Worm (Caenorhabditis elegans) whole organism, mixed stage, embryonic: ENCODE data around the gene F09G8.10.

ENCODE experiments used
- cnd-1 ChIP-seq: fragments of 200-800 bp; sonication (Bioruptor generic); optimal IDR thresholded peaks from 2 replicates; lab custom pipeline; 2018; ENCODE audit warnings: mild to moderate bottlenecking, missing genetic modification characterization, missing compliant biosample characterization
- hlh-1 ChIP-seq: fragments of 150-350 bp; optimal IDR thresholded peaks from 2 replicates; lab custom pipeline; 2014; ENCODE audit warnings: missing biosample characterization, missing genetic modification reagents, missing genetic modification characterization
- nhr-12 ChIP-seq: fragments of 150-350 bp; optimal IDR thresholded peaks from 2 replicates; lab custom pipeline; 2014; ENCODE audit warnings: missing biosample characterization, missing genetic modification characterization
- nhr-237 ChIP-seq: fragments of 150-350 bp; optimal IDR thresholded peaks from 2 replicates; lab custom pipeline; 2014; ENCODE audit warnings: missing biosample characterization, missing genetic modification characterization
- nhr-76 ChIP-seq: sonication (generic microtip); optimal IDR thresholded peaks from 2 replicates; lab custom pipeline; 2017; ENCODE audit warnings: missing biosample characterization, missing genetic modification characterization
- sem-2 ChIP-seq: fragments of 200-800 bp; sonication (Bioruptor generic); optimal IDR thresholded peaks from 2 replicates; lab custom pipeline; 2018; ENCODE audit warnings: mild to moderate bottlenecking, missing genetic modification characterization, missing compliant biosample characterization
- unc-62 ChIP-seq: fragments of 150-350 bp; optimal IDR thresholded peaks from 2 replicates; lab custom pipeline; 2014; ENCODE audit warnings: missing biosample characterization, missing genetic modification reagents, missing genetic modification characterization
- ztf-11 ChIP-seq: fragments of 150-350 bp; optimal IDR thresholded peaks from 2 replicates; lab custom pipeline; 2014; ENCODE audit warnings: missing biosample characterization, missing genetic modification characterization

- TF ChIP-seq sem-2 (GFP tag; lab: Kevin White, UChicago): no peak
- TF ChIP-seq hlh-1 (tag; lab: Kevin White, UChicago): no peak
- no peak for TF ChIP-seq unc-62 (GFP tag; lab: Kevin White, UChicago)
- no peak for TF ChIP-seq nhr-237 (tag; lab: Kevin White, UChicago)
- no peak for TF ChIP-seq nhr-12
- peak; percentile 8 for TF ChIP-seq cnd-1 (tag; lab: Kevin White, UChicago)
- TF ChIP-seq ztf-11: no peak
- TF ChIP-seq nhr-76 (tag; lab: Kevin White, UChicago): no peak
Measured at ce11 chrIII:8300860-8301396, 29.0 kb upstream of the F09G8.10 start.
